Fruit fly (Drosophila melanogaster) whole organism, embryonic: ENCODE data around the gene CG10663.

ENCODE experiments used
- Antp ChIP-seq: fragments of 200-800 bp; sonication (Bioruptor generic); optimal IDR thresholded peaks from 3 replicates; lab custom pipeline; 2016; ENCODE audit warnings: missing biosample characterization, missing genetic modification characterization
- Bdp1 ChIP-seq: fragments of 200-800 bp; sonication (Bioruptor generic); optimal IDR thresholded peaks from 3 replicates; lab custom pipeline; 2016; ENCODE audit warnings: missing biosample characterization, missing genetic modification characterization
- CG10543 ChIP-seq: fragments of 200-800 bp; sonication (Bioruptor generic); optimal IDR thresholded peaks from 3 replicates; lab custom pipeline; 2017; ENCODE audit warnings: missing biosample characterization, mild to moderate bottlenecking, missing genetic modification characterization, moderate library complexity
- CG12219 ChIP-seq: fragments of 200-800 bp; sonication (Bioruptor generic); optimal IDR thresholded peaks from 3 replicates; lab custom pipeline; 2018; ENCODE audit warnings: missing biosample characterization, mild to moderate bottlenecking, missing genetic modification characterization
- CG12391 ChIP-seq: fragments of 200-800 bp; sonication (Bioruptor generic); optimal IDR thresholded peaks from 3 replicates; lab custom pipeline; 2018; ENCODE audit warnings: missing biosample characterization, mild to moderate bottlenecking, missing genetic modification characterization, moderate library complexity
- CG14441 ChIP-seq: fragments of 200-800 bp; sonication (Bioruptor generic); IDR thresholded peaks from 2 replicates; pipeline ENCODE4 v1.3.6; 2022; ENCODE audit warnings: missing biosample characterization, missing genetic modification characterization
- CG14860 ChIP-seq: fragments of 200-800 bp; sonication (Bioruptor generic); IDR thresholded peaks from 3 replicates; pipeline ENCODE4 v1.3.6; 2022; ENCODE audit warnings: missing biosample characterization, missing genetic modification characterization; ENCODE audit not compliant: partially characterized antibody
- CG1647 ChIP-seq: fragments of 200-800 bp; sonication (Bioruptor generic); optimal IDR thresholded peaks from 3 replicates; lab custom pipeline; 2016; ENCODE audit warnings: missing biosample characterization, missing genetic modification characterization
- CG16815 ChIP-seq: fragments of 200-800 bp; sonication (Bioruptor generic); optimal IDR thresholded peaks from 3 replicates; lab custom pipeline; 2017; ENCODE audit warnings: missing biosample characterization, mild to moderate bottlenecking, missing genetic modification characterization
- CG1832 ChIP-seq: fragments of 200-800 bp; sonication (Bioruptor generic); optimal IDR thresholded peaks from 2 replicates; lab custom pipeline; 2017; ENCODE audit warnings: missing biosample characterization, mild to moderate bottlenecking, missing genetic modification characterization, inconsistent platforms
- CG2120 ChIP-seq: fragments of 200-800 bp; sonication (Bioruptor generic); optimal IDR thresholded peaks from 3 replicates; lab custom pipeline; 2016; ENCODE audit warnings: missing biosample characterization, missing genetic modification characterization
- CG2678 ChIP-seq: fragments of 200-800 bp; sonication (Bioruptor generic); optimal IDR thresholded peaks from 3 replicates; lab custom pipeline; 2019; ENCODE audit warnings: missing biosample characterization, mild to moderate bottlenecking, missing genetic modification characterization, moderate library complexity
- CG4404 ChIP-seq: fragments of 200-800 bp; sonication (Bioruptor generic); IDR thresholded peaks from 2 replicates; pipeline ENCODE4 v1.3.6; 2022; ENCODE audit warnings: missing biosample characterization, missing genetic modification characterization
- CG4617 ChIP-seq: fragments of 200-800 bp; sonication (Bioruptor generic); optimal IDR thresholded peaks from 3 replicates; lab custom pipeline; 2016; ENCODE audit warnings: missing biosample characterization, missing genetic modification characterization, borderline replicate concordance
- CG4707 ChIP-seq: fragments of 200-800 bp; sonication (Bioruptor generic); optimal IDR thresholded peaks from 2 replicates; lab custom pipeline; 2018; ENCODE audit warnings: missing biosample characterization, mild to moderate bottlenecking, missing genetic modification characterization, moderate library complexity
- CG6791 ChIP-seq: fragments of 200-800 bp; sonication (Bioruptor generic); IDR thresholded peaks from 3 replicates; pipeline ENCODE4 v1.3.6; 2022; ENCODE audit warnings: missing biosample characterization, missing genetic modification characterization; ENCODE audit not compliant: partially characterized antibody
- CG7372 ChIP-seq: fragments of 200-800 bp; sonication (Bioruptor generic); IDR thresholded peaks from 2 replicates; pipeline ENCODE4 v1.3.6; 2022; ENCODE audit warnings: missing biosample characterization, missing genetic modification characterization
- CG8290 ChIP-seq, 3 experiments: fragments of 200-800 bp; sonication (Bioruptor generic); optimal IDR thresholded peaks; 2 replicates each; lab custom pipeline; 2016 to 2019; ENCODE audit warnings: missing biosample characterization in 3 of 3, missing genetic modification characterization in 3 of 3, mild to moderate bottlenecking in 2 of 3, moderate library complexity in 1 of 3
- CG8765 ChIP-seq: fragments of 200-800 bp; sonication (Bioruptor generic); IDR thresholded peaks from 2 replicates; pipeline ENCODE4 v1.3.6; 2022; ENCODE audit warnings: missing biosample characterization, missing genetic modification characterization
- E2f2 ChIP-seq: fragments of 200-800 bp; sonication (Bioruptor generic); IDR thresholded peaks from 2 replicates; pipeline ENCODE4 v1.3.6; 2022; ENCODE audit warnings: missing biosample characterization, missing genetic modification characterization
- Ets65A ChIP-seq: fragments of 200-800 bp; sonication (Bioruptor generic); peaks from one replicate; lab custom pipeline; 2016; ENCODE audit warnings: missing biosample characterization, missing genetic modification characterization
- GATAe ChIP-seq: fragments of 200-800 bp; sonication (Bioruptor generic); conservative IDR thresholded peaks from 2 replicates; pipeline ENCODE4 v1.3.6; 2022; ENCODE audit warnings: missing biosample characterization, missing genetic modification characterization
- H15 ChIP-seq: fragments of 200-800 bp; sonication (Bioruptor generic); IDR thresholded peaks from 3 replicates; pipeline ENCODE4 v1.3.6; 2022; ENCODE audit warnings: missing biosample characterization, missing genetic modification characterization
- Kr ChIP-seq: fragments of 200-800 bp; sonication (Bioruptor generic); optimal IDR thresholded peaks from 2 replicates; lab custom pipeline; 2017; ENCODE audit warnings: missing biosample characterization, mild to moderate bottlenecking, missing genetic modification characterization
- MBD-R2 ChIP-seq: fragments of 200-800 bp; sonication (Bioruptor generic); IDR thresholded peaks from 2 replicates; pipeline ENCODE4 v1.3.6; 2022; ENCODE audit warnings: missing biosample characterization, missing genetic modification characterization
- NfI ChIP-seq: fragments of 200-800 bp; sonication (Bioruptor generic); optimal IDR thresholded peaks from 3 replicates; lab custom pipeline; 2018; ENCODE audit warnings: missing biosample characterization, mild to moderate bottlenecking, missing genetic modification characterization, moderate library complexity
- Scr ChIP-seq: fragments of 200-800 bp; sonication (Bioruptor generic); IDR thresholded peaks from 2 replicates; pipeline ENCODE4 v1.3.6; 2022; ENCODE audit warnings: missing biosample characterization, missing genetic modification characterization; ENCODE audit not compliant: partially characterized antibody
- Usf ChIP-seq: fragments of 200-800 bp; sonication (Bioruptor generic); optimal IDR thresholded peaks from 2 replicates; lab custom pipeline; 2017; ENCODE audit warnings: missing genotype, missing biosample characterization, missing genetic modification characterization
- Vsx1 ChIP-seq: fragments of 200-800 bp; sonication (Bioruptor generic); optimal IDR thresholded peaks from 2 replicates; lab custom pipeline; 2017; ENCODE audit warnings: missing biosample characterization, mild to moderate bottlenecking, missing genetic modification characterization, missing genetic modification reagents
- ato ChIP-seq: fragments of 200-800 bp; sonication (Bioruptor generic); IDR thresholded peaks from 2 replicates; pipeline ENCODE4 v1.3.6; 2022; ENCODE audit warnings: missing biosample characterization, missing genetic modification characterization; ENCODE audit not compliant: partially characterized antibody
- bowl ChIP-seq: fragments of 200-800 bp; sonication (Bioruptor generic); IDR thresholded peaks from 2 replicates; pipeline ENCODE4 v1.3.6; 2022; ENCODE audit warnings: missing biosample characterization, missing genetic modification characterization
- cas ChIP-seq: fragments of 200-800 bp; sonication (Bioruptor generic); IDR thresholded peaks from 2 replicates; pipeline ENCODE4 v1.3.6; 2022; ENCODE audit warnings: missing biosample characterization, missing genetic modification characterization
- da ChIP-seq: fragments of 200-800 bp; sonication (Bioruptor generic); optimal IDR thresholded peaks from 2 replicates; lab custom pipeline; 2016; ENCODE audit warnings: missing biosample characterization, missing genetic modification characterization
- dmrt99B ChIP-seq: fragments of 200-800 bp; sonication (Bioruptor generic); optimal IDR thresholded peaks from 2 replicates; lab custom pipeline; 2018; ENCODE audit warnings: missing biosample characterization, mild to moderate bottlenecking, missing genetic modification characterization, moderate library complexity
- ems ChIP-seq: fragments of 200-800 bp; sonication (Bioruptor generic); optimal IDR thresholded peaks from 3 replicates; lab custom pipeline; 2016; ENCODE audit warnings: missing biosample characterization, missing genetic modification characterization
- eve ChIP-seq, 2 experiments: fragments of >200 bp; optimal IDR thresholded peaks; 2 replicates each; lab custom pipeline; 2017; ENCODE audit warnings: missing biosample characterization in 2 of 2, missing genetic modification characterization in 2 of 2
- gt ChIP-seq: fragments of 200-800 bp; sonication (Bioruptor generic); IDR thresholded peaks from 2 replicates; pipeline ENCODE4 v1.3.6; 2022; ENCODE audit warnings: missing biosample characterization, missing genetic modification characterization
- luna ChIP-seq: fragments of 200-800 bp; sonication (Bioruptor generic); optimal IDR thresholded peaks from 2 replicates; lab custom pipeline; 2016; ENCODE audit warnings: missing biosample characterization, missing genetic modification characterization
- mld ChIP-seq: fragments of 200-800 bp; sonication (Bioruptor generic); IDR thresholded peaks from 3 replicates; pipeline ENCODE4 v1.3.6; 2022; ENCODE audit warnings: missing biosample characterization, missing genetic modification characterization; ENCODE audit not compliant: partially characterized antibody
- nerfin-1 ChIP-seq: fragments of 200-800 bp; sonication (Bioruptor generic); optimal IDR thresholded peaks from 3 replicates; lab custom pipeline; 2019; ENCODE audit warnings: missing biosample characterization, mild to moderate bottlenecking, missing genetic modification characterization, moderate library complexity
- nerfin-2 ChIP-seq: fragments of 200-800 bp; sonication (Bioruptor generic); IDR thresholded peaks from 2 replicates; pipeline ENCODE4 v1.3.6; 2022; ENCODE audit warnings: missing biosample characterization, missing genetic modification characterization; ENCODE audit not compliant: partially characterized antibody
- pan ChIP-seq, 4 experiments: fragments of >200 bp in 3 of 4; fragments of 200-800 bp in 1 of 4; sonication (Bioruptor generic) in 1 of 4; optimal IDR thresholded peaks in 3 of 4; IDR thresholded peaks in 1 of 4; 2 replicates each; pipeline versions ENCODE4 v1.3.6 to Lab custom; 2017 to 2022; ENCODE audit warnings: missing biosample characterization in 2 of 4, missing genetic modification characterization in 2 of 4, mixed read lengths in 1 of 4
- peb ChIP-seq: fragments of 200-800 bp; sonication (Bioruptor generic); IDR thresholded peaks from 2 replicates; pipeline ENCODE4 v1.3.6; 2022; ENCODE audit warnings: missing biosample characterization, missing genetic modification characterization
- run ChIP-seq: fragments of 200-800 bp; sonication (Bioruptor generic); optimal IDR thresholded peaks from 3 replicates; lab custom pipeline; 2018; ENCODE audit warnings: missing biosample characterization, mild to moderate bottlenecking, missing genetic modification characterization
- shn ChIP-seq: fragments of 200-800 bp; sonication (Bioruptor generic); optimal IDR thresholded peaks from 3 replicates; lab custom pipeline; 2016; ENCODE audit warnings: missing biosample characterization, missing genetic modification characterization
- stwl ChIP-seq: fragments of 200-800 bp; sonication (Bioruptor generic); optimal IDR thresholded peaks from 3 replicates; lab custom pipeline; 2018; ENCODE audit warnings: missing biosample characterization, mild to moderate bottlenecking, missing genetic modification characterization, moderate library complexity
- trem ChIP-seq: fragments of 200-800 bp; optimal IDR thresholded peaks from 3 replicates; lab custom pipeline; 2019; ENCODE audit warnings: missing biosample characterization, mild to moderate bottlenecking, missing genetic modification characterization, moderate library complexity
- tx ChIP-seq: fragments of 200-800 bp; sonication (Bioruptor generic); optimal IDR thresholded peaks from 2 replicates; lab custom pipeline; 2016; ENCODE audit warnings: missing biosample characterization, missing genetic modification characterization

CG10663 gene

DNA sequence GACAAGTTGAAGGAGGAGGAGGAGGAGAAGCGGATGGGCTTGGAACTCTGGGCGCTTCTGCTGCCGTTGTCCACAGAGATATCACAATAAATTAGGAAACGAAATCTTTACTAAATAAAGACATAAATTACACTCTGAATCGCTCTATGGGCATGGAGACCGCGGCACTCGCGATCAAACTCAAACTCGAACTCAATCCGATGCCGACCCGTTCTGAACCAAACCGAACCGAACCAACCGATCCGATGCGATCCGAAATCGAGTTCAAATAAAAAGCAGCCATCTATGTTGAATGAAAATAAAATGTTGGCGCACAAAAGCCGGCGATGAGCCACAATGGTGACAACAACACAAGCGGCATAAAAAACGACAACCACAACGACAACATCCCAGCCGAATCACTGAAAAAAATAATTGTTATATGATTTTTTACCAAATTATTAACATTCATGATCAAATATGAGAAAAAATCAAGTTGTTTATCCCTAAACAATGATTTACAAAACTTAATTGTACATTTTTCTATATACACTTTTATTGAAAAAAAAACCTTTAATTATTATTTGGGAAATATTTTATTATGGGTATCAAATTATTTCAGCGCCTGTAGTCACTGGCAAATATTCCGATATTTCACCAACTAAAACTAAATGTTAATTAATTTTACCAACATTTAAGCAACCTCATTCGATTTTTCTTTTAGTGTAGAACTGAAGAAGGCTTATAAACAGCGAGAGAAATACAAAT lies 27.7 kb downstream of the CG10663 start (continued):
- TF ChIP-seq MBD-R2 (GFP tag; lab: Robert Waterston, UW): no peak
- peak; percentile 53 for TF ChIP-seq CG8290 (GFP tag; optimal IDR thresholded peaks at IDR 0.05; lab: Kevin White, UChicago)
- TF ChIP-seq CG8290 (tag; optimal IDR thresholded peaks at IDR 0.05; lab: Kevin White, UChicago): no peak
- no peak for TF ChIP-seq pan (optimal IDR thresholded peaks at IDR 0.05; lab: Kevin White, UChicago)
- TF ChIP-seq pan (GFP tag; optimal IDR thresholded peaks at IDR 0.05 in 1 of 2, IDR thresholded peaks at IDR 0.05 in 1 of 2): no peak
- peak; percentile 33 for TF ChIP-seq CG4617
- TF ChIP-seq CG12391: peak; percentile 90
- TF ChIP-seq E2f2 (GFP tag; lab: Robert Waterston, UW): peak; percentile 11; the same call in 1 of the 2 replicates
- peak; percentile 48 for TF ChIP-seq CG12219 (GFP tag; lab: Kevin White, UChicago)
- TF ChIP-seq gt: no peak
- no peak for TF ChIP-seq CG14860 (GFP tag; lab: Robert Waterston, UW)
- no peak for TF ChIP-seq GATAe (GFP tag; lab: Robert Waterston, UW)
- peak; percentile 90 for TF ChIP-seq dmrt99B (tag; lab: Kevin White, UChicago)
- TF ChIP-seq Usf (GFP tag; lab: Kevin White, UChicago): peak; percentile 63
- no peak for TF ChIP-seq shn (GFP tag; lab: Kevin White, UChicago)
- no peak for TF ChIP-seq stwl (tag; lab: Kevin White, UChicago)
- no peak for TF ChIP-seq bowl
- TF ChIP-seq nerfin-2 (GFP tag; lab: Robert Waterston, UW): no peak
- TF ChIP-seq CG2678 (tag; lab: Kevin White, UChicago): peak; percentile 90
- no peak for TF ChIP-seq CG7372 (GFP tag; lab: Robert Waterston, UW)
- TF ChIP-seq ato: no peak
- 0 out of 2 replicates have a peak, but pooled peaks have one; percentile 33 for TF ChIP-seq peb
- no peak for TF ChIP-seq luna
- TF ChIP-seq CG4707 (GFP tag; lab: Kevin White, UChicago): peak; percentile 47
- peak; percentile 11 for TF ChIP-seq Kr
- TF ChIP-seq CG16815: peak; percentile 83
- peak; percentile 64 for TF ChIP-seq run (tag; lab: Kevin White, UChicago)
- TF ChIP-seq Antp (GFP tag; lab: Kevin White, UChicago): no peak
- no peak for TF ChIP-seq CG6791 (GFP tag; lab: Robert Waterston, UW)
- peak; percentile 76 for TF ChIP-seq Vsx1 (GFP tag; lab: Kevin White, UChicago)
- peak; percentile 26 for TF ChIP-seq Bdp1 (GFP tag; lab: Kevin White, UChicago)
- TF ChIP-seq tx (GFP tag; lab: Kevin White, UChicago): no peak
- no peak for TF ChIP-seq CG1647 (GFP tag; lab: Kevin White, UChicago)
- TF ChIP-seq cas (GFP tag; lab: Robert Waterston, UW): no peak
- TF ChIP-seq CG4404 (GFP tag; lab: Robert Waterston, UW): peak; percentile 64
- no peak for TF ChIP-seq CG2120 (GFP tag; lab: Kevin White, UChicago)
- TF ChIP-seq trem: peak; percentile 85
- no peak for TF ChIP-seq mld (GFP tag; lab: Robert Waterston, UW)
- TF ChIP-seq nerfin-1 (tag; lab: Kevin White, UChicago): peak; percentile 88
- no peak for TF ChIP-seq CG1832 (GFP tag; lab: Kevin White, UChicago)
- TF ChIP-seq da (GFP tag; lab: Kevin White, UChicago): no peak
- TF ChIP-seq CG14441 (GFP tag; lab: Robert Waterston, UW): peak; percentile 40; the same call in 1 of the 2 replicates
- TF ChIP-seq Scr (GFP tag; lab: Robert Waterston, UW): no peak
- TF ChIP-seq NfI: peak; percentile 50
- no peak for TF ChIP-seq H15 (GFP tag; lab: Robert Waterston, UW)
- TF ChIP-seq CG10543 (GFP tag; lab: Kevin White, UChicago): no peak
- no peak for TF ChIP-seq ems (GFP tag; lab: Kevin White, UChicago)
- peak in 1 of 2 experiments; percentile 82 for TF ChIP-seq eve (GFP tag; optimal IDR thresholded peaks at IDR 0.05; lab: Kevin White, UChicago)
- TF ChIP-seq Ets65A (GFP tag; lab: Kevin White, UChicago): no peak
- TF ChIP-seq CG8765: no peak
